Fruit fly (Drosophila melanogaster): Measurements from ENCODE around the gene SH3PX1.
A peak's percentile ranks its signal among the peaks of the same experiment; 100 is the strongest.

The SH3PX1 gene

dm6 chr3L:9675528-9675963 lies 38.1 kb downstream of the SH3PX1 start (continued):
- TF ChIP-seq Optix (GFP tag; IDR thresholded peaks at IDR 0.05): no peak
- TF ChIP-seq Sry-β (GFP tag; optimal IDR thresholded peaks at IDR 0.05): no peak
- no peak for TF ChIP-seq CG8765 (GFP tag; IDR thresholded peaks at IDR 0.05)
- no peak for TF ChIP-seq CG11504 (tag; optimal IDR thresholded peaks at IDR 0.05)
- no peak for TF ChIP-seq CG18619 (GFP tag; optimal IDR thresholded peaks at IDR 0.05)
- TF ChIP-seq CG7357 (GFP tag; IDR thresholded peaks at IDR 0.05): no peak
- peak; percentile 76 for TF ChIP-seq lbe (GFP tag; optimal IDR thresholded peaks at IDR 0.05)
- no peak for TF ChIP-seq CG15696 (tag; optimal IDR thresholded peaks at IDR 0.05)
- TF ChIP-seq CG12942 (GFP tag; optimal IDR thresholded peaks at IDR 0.05): no peak
- TF ChIP-seq MTF-1 (GFP tag; optimal IDR thresholded peaks at IDR 0.05; ENCODE audit: borderline replicate concordance): peak; percentile 15
- TF ChIP-seq CG10462 (GFP tag; optimal IDR thresholded peaks at IDR 0.05): no peak
- no peak for TF ChIP-seq Six4 (GFP tag; optimal IDR thresholded peaks at IDR 0.05)
- no peak for TF ChIP-seq ind (GFP tag; optimal IDR thresholded peaks at IDR 0.05)
- TF ChIP-seq CG14050 (GFP tag; IDR thresholded peaks at IDR 0.05): no peak
- TF ChIP-seq h (optimal IDR thresholded peaks at IDR 0.05): no peak
- peak; percentile 70; the same call in 1 of the 2 replicates for TF ChIP-seq Adf1 (GFP tag; IDR thresholded peaks at IDR 0.05)
- TF ChIP-seq Doc3 (GFP tag; IDR thresholded peaks at IDR 0.05; ENCODE audit: partially characterized antibody): peak; percentile 56; the same call in 2 of the 3 replicates
- peak; percentile 88 for TF ChIP-seq exex (tag; optimal IDR thresholded peaks at IDR 0.05)
- TF ChIP-seq Pdp1 (GFP tag; optimal IDR thresholded peaks at IDR 0.05): no peak
- TF ChIP-seq kah (GFP tag; optimal IDR thresholded peaks at IDR 0.05): no peak
- TF ChIP-seq tgo (GFP tag; IDR thresholded peaks at IDR 0.05): no peak
- no peak for TF ChIP-seq Dfd (GFP tag; optimal IDR thresholded peaks at IDR 0.05)
- TF ChIP-seq CHES-1-like (GFP tag; optimal IDR thresholded peaks at IDR 0.05): no peak
- TF ChIP-seq Lpt (GFP tag; optimal IDR thresholded peaks at IDR 0.05): no peak
- no peak for TF ChIP-seq sr (GFP tag; IDR thresholded peaks at IDR 0.05)
- peak; percentile 49 for TF ChIP-seq Fer1 (GFP tag; optimal IDR thresholded peaks at IDR 0.05)
- peak; percentile 25 for TF ChIP-seq sd (tag; optimal IDR thresholded peaks at IDR 0.05)
- no peak for TF ChIP-seq chn (GFP tag; optimal IDR thresholded peaks at IDR 0.05)
- peak in 1 of 2 experiments; percentile 44 for TF ChIP-seq Eip74EF (GFP tag; optimal IDR thresholded peaks at IDR 0.05)
- no peak for TF ChIP-seq z (GFP tag; IDR thresholded peaks at IDR 0.05)
- peak; percentile 73 for TF ChIP-seq Drgx (GFP tag; IDR thresholded peaks at IDR 0.05)
- TF ChIP-seq Scr (GFP tag; IDR thresholded peaks at IDR 0.05; ENCODE audit: partially characterized antibody): 0 out of 2 replicates have a peak, but pooled peaks have one; percentile 20
- peak; percentile 19; the same call in 1 of the 3 replicates for TF ChIP-seq Aef1 (GFP tag; IDR thresholded peaks at IDR 0.05)
- TF ChIP-seq gro (GFP tag; optimal IDR thresholded peaks at IDR 0.05): peak; percentile 8
- TF ChIP-seq sna (GFP tag; IDR thresholded peaks at IDR 0.05; ENCODE audit: partially characterized antibody): peak; percentile 59; the same call in 1 of the 2 replicates
- TF ChIP-seq Hr3 (GFP tag; optimal IDR thresholded peaks at IDR 0.05): no peak
- peak; percentile 22 for TF ChIP-seq CG17385 (GFP tag; optimal IDR thresholded peaks at IDR 0.05)
- TF ChIP-seq CG13287 (GFP tag; IDR thresholded peaks at IDR 0.05; ENCODE audit: partially characterized antibody): peak; percentile 72
- peak; percentile 23 for TF ChIP-seq CG8924 (tag; optimal IDR thresholded peaks at IDR 0.05)

- no peak for TF ChIP-seq bowl (GFP tag; IDR thresholded peaks at IDR 0.05)
- TF ChIP-seq Sry-β (GFP tag; optimal IDR thresholded peaks at IDR 0.05): no peak
- peak; percentile 46 for TF ChIP-seq CG34376 (GFP tag; optimal IDR thresholded peaks at IDR 0.05)
- no peak for TF ChIP-seq CG2129 (GFP tag; IDR thresholded peaks at IDR 0.05; ENCODE audit: partially characterized antibody)
- TF ChIP-seq sd (tag; optimal IDR thresholded peaks at IDR 0.05): peak; percentile 30
- TF ChIP-seq nmo (GFP tag; optimal IDR thresholded peaks at IDR 0.05): no peak
- peak; percentile 41 for TF ChIP-seq sug (tag; optimal IDR thresholded peaks at IDR 0.05)
- no peak for TF ChIP-seq cwo (GFP tag; optimal IDR thresholded peaks at IDR 0.05)
- TF ChIP-seq MBD-R2 (GFP tag; IDR thresholded peaks at IDR 0.05): no peak
- no peak for TF ChIP-seq Bteb2 (GFP tag; optimal IDR thresholded peaks at IDR 0.05)
- peak; percentile 82 for TF ChIP-seq grn (GFP tag; optimal IDR thresholded peaks at IDR 0.05)
- TF ChIP-seq CG10959 (GFP tag; IDR thresholded peaks at IDR 0.05): no peak
- no peak for TF ChIP-seq Lim3 (GFP tag; IDR thresholded peaks at IDR 0.05)
- TF ChIP-seq CG8388 (GFP tag; optimal IDR thresholded peaks at IDR 0.05): no peak
- peak; percentile 38 for TF ChIP-seq lab (GFP tag; optimal IDR thresholded peaks at IDR 0.05)
- TF ChIP-seq CG12104 (GFP tag; optimal IDR thresholded peaks at IDR 0.05): no peak
These were observed 39.3 kb downstream of the SH3PX1 start for dm6 chr3L:9674300-9674699.

Measured in whole organism, embryonic.